Fruit fly (Drosophila melanogaster) whole organism, pupa: ENCODE data around the gene Ada3.

Experiments
- CG10348 ChIP-seq: fragments of 200-800 bp; sonication (Bioruptor generic); IDR thresholded peaks from 2 replicates; pipeline ENCODE4 v1.3.6; 2022; ENCODE audit warnings: missing biosample characterization, missing genetic modification characterization
- CG12605 ChIP-seq: fragments of 200-800 bp; sonication (Bioruptor generic); IDR thresholded peaks from 2 replicates; pipeline ENCODE4 v1.3.6; 2022; ENCODE audit warnings: missing biosample characterization, missing genetic modification characterization
- CG13204 ChIP-seq: fragments of 200-800 bp; sonication (Bioruptor generic); optimal IDR thresholded peaks from 2 replicates; lab custom pipeline; 2018; ENCODE audit warnings: missing biosample characterization, mild to moderate bottlenecking, missing genetic modification characterization, moderate library complexity
- CG14655 ChIP-seq: fragments of 200-800 bp; sonication (Bioruptor generic); optimal IDR thresholded peaks from 3 replicates; lab custom pipeline; 2017; ENCODE audit warnings: mild to moderate bottlenecking, missing biosample characterization, missing genetic modification reagents, missing genetic modification characterization
- CG15710 ChIP-seq: fragments of 200-800 bp; sonication (Bioruptor generic); optimal IDR thresholded peaks from 2 replicates; lab custom pipeline; 2018; ENCODE audit warnings: missing biosample characterization, mild to moderate bottlenecking, missing genetic modification characterization, moderate library complexity
- CG17806 ChIP-seq: fragments of 200-800 bp; sonication (Bioruptor generic); optimal IDR thresholded peaks from 2 replicates; lab custom pipeline; 2018; ENCODE audit warnings: missing biosample characterization, mild to moderate bottlenecking, missing genetic modification characterization, moderate library complexity
- CG32121 ChIP-seq: fragments of 200-800 bp; sonication (Bioruptor generic); IDR thresholded peaks from 2 replicates; pipeline ENCODE4 v1.3.6; 2022; ENCODE audit warnings: missing biosample characterization, missing genetic modification characterization
- CG34367 ChIP-seq: fragments of 200-800 bp; sonication (Bioruptor generic); optimal IDR thresholded peaks from 2 replicates; lab custom pipeline; 2018; ENCODE audit warnings: missing biosample characterization, mild to moderate bottlenecking, missing genetic modification characterization
- CG4496 ChIP-seq: fragments of 200-800 bp; sonication (Bioruptor generic); IDR thresholded peaks from 3 replicates; pipeline ENCODE4 v1.3.6; 2022; ENCODE audit warnings: missing biosample characterization, missing genetic modification characterization
- CG8159 ChIP-seq: fragments of 200-800 bp; sonication (Bioruptor generic); optimal IDR thresholded peaks from 3 replicates; lab custom pipeline; 2018; ENCODE audit warnings: missing biosample characterization, mild to moderate bottlenecking, missing genetic modification characterization, moderate library complexity
- CG8301 ChIP-seq: fragments of 200-800 bp; sonication (Bioruptor generic); optimal IDR thresholded peaks from 2 replicates; lab custom pipeline; 2018; ENCODE audit warnings: missing biosample characterization, mild to moderate bottlenecking, missing genetic modification characterization
- CG9948 ChIP-seq: fragments of 200-800 bp; sonication (Bioruptor generic); optimal IDR thresholded peaks from 2 replicates; lab custom pipeline; 2018; ENCODE audit warnings: missing biosample characterization, mild to moderate bottlenecking, missing genetic modification characterization, moderate library complexity
- D1 ChIP-seq: fragments of 200-800 bp; sonication (Bioruptor generic); optimal IDR thresholded peaks from 2 replicates; lab custom pipeline; 2018; ENCODE audit warnings: missing biosample characterization, mild to moderate bottlenecking, missing genetic modification characterization, moderate library complexity
- EcR ChIP-seq: fragments of 200-800 bp; sonication (Bioruptor generic); optimal IDR thresholded peaks from 3 replicates; lab custom pipeline; 2019; ENCODE audit warnings: missing biosample characterization, missing genetic modification characterization, mild to moderate bottlenecking, moderate library complexity, missing genetic modification reagents
- Ets98B ChIP-seq: fragments of 200-800 bp; sonication (Bioruptor generic); IDR thresholded peaks from 2 replicates; pipeline ENCODE4 v1.3.6; 2022; ENCODE audit warnings: missing biosample characterization, missing genetic modification characterization
- Pif1A ChIP-seq: fragments of 200-800 bp; sonication (Bioruptor generic); optimal IDR thresholded peaks from 3 replicates; lab custom pipeline; 2016; ENCODE audit warnings: missing biosample characterization, missing genetic modification characterization
- Pif1B ChIP-seq: fragments of 200-800 bp; sonication (Bioruptor generic); optimal IDR thresholded peaks from 3 replicates; lab custom pipeline; 2016; ENCODE audit warnings: missing biosample characterization, missing genetic modification characterization
- Snoo ChIP-seq: fragments of 200-800 bp; sonication (Bioruptor generic); optimal IDR thresholded peaks from 3 replicates; lab custom pipeline; 2017; ENCODE audit warnings: missing biosample characterization, mild to moderate bottlenecking, missing genetic modification characterization, inconsistent platforms
- fd96Ca ChIP-seq: fragments of 200-800 bp; sonication (Bioruptor generic); IDR thresholded peaks from 3 replicates; pipeline ENCODE4 v1.3.6; 2022; ENCODE audit warnings: missing biosample characterization, missing genetic modification characterization
- gl ChIP-seq: fragments of 200-800 bp; sonication (Bioruptor generic); optimal IDR thresholded peaks from 2 replicates; lab custom pipeline; 2018; ENCODE audit warnings: missing biosample characterization, mild to moderate bottlenecking, missing genetic modification characterization
- rn ChIP-seq: fragments of 200-800 bp; sonication (Bioruptor generic); IDR thresholded peaks from 2 replicates; pipeline ENCODE4 v1.3.6; 2022; ENCODE audit warnings: missing biosample characterization, missing genetic modification characterization

Ada3 gene

DNA sequence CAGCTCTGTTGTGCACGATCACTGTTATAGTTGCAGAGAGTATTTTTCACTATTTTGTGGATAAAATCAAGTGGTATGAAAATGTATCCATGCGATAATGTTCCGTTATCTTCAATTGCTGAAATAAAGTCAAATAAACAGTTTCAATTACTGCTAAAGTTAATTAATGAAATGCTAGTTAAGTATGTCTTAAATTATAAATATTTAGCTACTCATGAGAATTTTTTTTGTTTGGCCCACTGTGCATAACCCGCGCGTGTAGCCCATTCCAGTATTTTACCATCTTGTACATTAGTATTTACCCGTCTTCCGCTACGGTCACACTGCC, at the start of gene Ada3:
Gene Ada3 (plus strand): TSS at position 292 of the 328 bp plus-strand sequence.
- TF ChIP-seq CG9948 (tag; lab: Kevin White, UChicago) (peak; percentile 71), CG17806 (peak; percentile 57), fd96Ca (GFP tag; lab: Robert Waterston, UW) (peak; percentile 59; the same call in 2 of the 3 replicates), CG4496 (GFP tag; lab: Robert Waterston, UW) (peak; percentile 77), CG10348 (GFP tag; lab: Robert Waterston, UW) (no peak), rn (GFP tag; lab: Robert Waterston, UW) (peak; percentile 30; the same call in 1 of the 2 replicates), Snoo (tag; lab: Kevin White, UChicago) (peak; percentile 70), CG14655 (GFP tag; lab: Kevin White, UChicago) (peak; percentile 73), CG15710 (tag; lab: Kevin White, UChicago) (peak; percentile 74), CG8301 (tag; lab: Kevin White, UChicago) (peak; percentile 60), CG12605 (GFP tag; lab: Robert Waterston, UW) (0 out of 2 replicates have a peak, but pooled peaks have one; percentile 22), Pif1A (GFP tag; lab: Kevin White, UChicago) (peak; percentile 62), Ets98B (GFP tag; lab: Robert Waterston, UW) (peak; percentile 66), D1 (no peak), gl (tag; lab: Kevin White, UChicago) (no peak), CG13204 (peak; percentile 18), CG32121 (GFP tag; lab: Robert Waterston, UW) (0 out of 2 replicates have a peak, but pooled peaks have one; percentile 27), CG34367 (tag; lab: Kevin White, UChicago) (peak; percentile 48), Pif1B (GFP tag; lab: Kevin White, UChicago) (peak; percentile 36), CG8159 (tag; lab: Kevin White, UChicago) (peak; percentile 72), EcR (GFP tag; lab: Kevin White, UChicago) (no peak)

DNA sequence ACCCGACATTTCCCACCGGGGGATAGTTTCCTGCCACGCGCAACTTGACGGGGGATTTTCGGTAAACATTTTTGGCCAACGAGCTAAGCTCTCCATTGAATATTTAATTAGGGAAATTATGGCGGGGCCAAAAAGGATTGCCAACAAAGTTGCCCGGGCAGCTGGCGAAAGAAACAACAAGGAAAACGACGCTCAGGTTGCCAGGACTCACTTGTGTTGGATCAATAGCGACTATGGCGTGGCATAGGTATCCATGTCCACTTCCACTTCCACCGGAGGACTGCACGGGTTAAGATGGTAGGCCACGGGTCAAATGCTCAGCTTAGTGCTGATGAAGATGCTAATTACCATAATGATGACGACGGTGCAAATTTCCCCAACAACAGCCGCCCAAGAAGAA, 41.9 kb upstream of the Ada3 start, which contains the start of gene CG15373:
Gene CG15373 (plus strand): TSS at position 301 of the 400 bp plus-strand sequence.
- TF ChIP-seq CG8159 (tag; lab: Kevin White, UChicago) (no peak), D1 (no peak), Snoo (tag; lab: Kevin White, UChicago) (no peak), CG15710 (tag; lab: Kevin White, UChicago) (no peak), CG13204 (no peak), CG9948 (tag; lab: Kevin White, UChicago) (no peak), gl (tag; lab: Kevin White, UChicago) (no peak), EcR (GFP tag; lab: Kevin White, UChicago) (no peak), CG17806 (no peak), Pif1A (GFP tag; lab: Kevin White, UChicago) (no peak)

DNA sequence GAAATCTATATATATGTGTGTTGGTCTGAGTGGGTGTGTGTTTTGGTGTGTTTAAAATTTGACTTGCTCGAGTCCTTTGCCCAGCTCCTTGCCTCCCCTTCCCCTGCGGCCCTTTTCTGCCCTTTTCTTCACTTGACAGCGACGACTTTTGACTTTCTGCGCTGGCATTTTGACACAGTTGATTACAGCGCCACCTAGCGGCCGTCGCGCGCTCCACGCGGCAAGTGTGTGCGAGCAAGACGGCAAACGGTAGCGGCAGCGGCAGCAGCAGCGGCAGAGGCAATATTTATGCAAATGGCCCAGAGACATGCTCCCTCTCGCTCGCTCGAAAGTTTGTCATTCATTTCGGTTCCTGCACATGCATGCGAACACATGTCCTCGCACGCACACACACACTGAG, 33.4 kb upstream of the Ada3 start:
- TF ChIP-seq CG13204 (peak; percentile 5), CG34367 (tag; lab: Kevin White, UChicago) (no peak)

DNA sequence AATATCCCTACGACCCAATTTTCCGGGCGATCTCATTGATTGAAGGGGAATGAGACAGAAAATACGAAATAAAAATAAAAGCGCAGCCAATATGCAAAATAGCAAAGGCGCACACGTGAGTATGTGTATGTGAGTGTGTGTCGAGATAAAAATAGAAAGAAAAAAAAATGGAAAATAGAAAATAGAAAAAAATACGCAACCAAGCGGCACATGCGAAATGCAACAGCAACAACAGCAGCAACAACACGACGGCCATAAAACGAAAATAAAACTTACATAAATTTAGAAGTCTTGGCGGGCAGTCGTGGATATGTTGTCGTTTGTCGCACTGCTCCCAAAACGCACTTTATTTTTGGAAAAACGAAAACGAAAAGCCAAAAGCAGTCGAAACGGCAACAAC, 28.4 kb upstream of the Ada3 start:
- TF ChIP-seq D1 (no peak), CG13204 (no peak), gl (tag; lab: Kevin White, UChicago) (no peak), CG9948 (tag; lab: Kevin White, UChicago) (no peak), CG10348 (GFP tag; lab: Robert Waterston, UW) (no peak), EcR (GFP tag; lab: Kevin White, UChicago) (no peak), CG32121 (GFP tag; lab: Robert Waterston, UW) (peak; percentile 50), fd96Ca (GFP tag; lab: Robert Waterston, UW) (0 out of 3 replicates have a peak, but pooled peaks have one; percentile 25), CG4496 (GFP tag; lab: Robert Waterston, UW) (0 out of 3 replicates have a peak, but pooled peaks have one; percentile 31), Pif1B (GFP tag; lab: Kevin White, UChicago) (no peak), CG12605 (GFP tag; lab: Robert Waterston, UW) (peak; percentile 44; the same call in 1 of the 2 replicates), Pif1A (GFP tag; lab: Kevin White, UChicago) (no peak), CG17806 (no peak), Snoo (tag; lab: Kevin White, UChicago) (no peak), CG8159 (tag; lab: Kevin White, UChicago) (no peak), CG8301 (tag; lab: Kevin White, UChicago) (peak; percentile 19), rn (GFP tag; lab: Robert Waterston, UW) (no peak), CG14655 (GFP tag; lab: Kevin White, UChicago) (peak; percentile 52), Ets98B (GFP tag; lab: Robert Waterston, UW) (peak; percentile 48; the same call in 1 of the 2 replicates)

DNA sequence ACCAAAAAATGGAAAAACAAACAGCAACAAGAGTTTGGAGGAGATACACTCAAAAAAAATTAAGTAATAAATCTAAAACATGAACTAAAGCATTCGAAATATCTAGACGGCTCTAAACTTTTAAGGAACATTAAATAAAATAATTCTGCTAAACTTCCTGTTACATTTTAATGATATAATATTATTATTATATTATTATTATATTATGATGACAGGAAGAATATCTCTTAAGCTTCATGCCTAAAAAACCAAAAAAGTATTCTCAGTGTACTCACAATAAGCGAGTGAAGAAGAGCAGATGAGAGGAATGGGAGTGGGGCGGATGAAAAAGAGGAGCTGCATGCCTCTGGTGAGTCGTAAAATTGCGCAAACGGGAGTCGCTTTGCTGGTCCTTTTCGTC, 27.5 kb upstream of the Ada3 start:
- no peak for TF ChIP-seq CG32121 (GFP tag; lab: Robert Waterston, UW)
- TF ChIP-seq CG14655 (GFP tag; lab: Kevin White, UChicago) = no peak
- no peak for TF ChIP-seq gl (tag; lab: Kevin White, UChicago)
- TF ChIP-seq CG12605 (GFP tag; lab: Robert Waterston, UW) = no peak
- TF ChIP-seq CG15710 (tag; lab: Kevin White, UChicago) = no peak
- TF ChIP-seq EcR (GFP tag; lab: Kevin White, UChicago) = no peak
- TF ChIP-seq Snoo (tag; lab: Kevin White, UChicago) = no peak
- TF ChIP-seq fd96Ca (GFP tag; lab: Robert Waterston, UW) = no peak
- no peak for TF ChIP-seq Pif1A (GFP tag; lab: Kevin White, UChicago)
- no peak for TF ChIP-seq CG17806
- TF ChIP-seq D1 = no peak
- TF ChIP-seq Pif1B (GFP tag; lab: Kevin White, UChicago) = no peak
